Worm (Caenorhabditis elegans) whole organism, L2 larva: Measurements from ENCODE around the gene R01H2.7.

Experiments
- ama-1 ChIP-seq: fragments of 150-350 bp; optimal IDR thresholded peaks from 2 replicates; lab custom pipeline; 2018; ENCODE audit warnings: inconsistent platforms
- elt-3 ChIP-seq: sonication (generic microtip); optimal IDR thresholded peaks from 2 replicates; lab custom pipeline; 2017; ENCODE audit warnings: missing biosample characterization, missing genetic modification characterization
- lin-13 ChIP-seq: fragments of 150-350 bp; optimal IDR thresholded peaks from 2 replicates; lab custom pipeline; 2014; ENCODE audit warnings: missing biosample characterization, missing genetic modification reagents, missing genetic modification characterization

ce11 chrIII:7068520-7069113 is 23.1 kb upstream of the R01H2.7 start, which contains the start of the genes ubc-18 and R01H2.8:
- no peak for TF ChIP-seq ama-1 (lab: Kevin White, UChicago)
- TF ChIP-seq lin-13 (GFP tag; lab: Kevin White, UChicago): no peak
- TF ChIP-seq elt-3 (tag; lab: Kevin White, UChicago): no peak
